Worm (Caenorhabditis elegans) whole organism, L4 larva: ENCODE measurements around the gene T22D1.8.

ENCODE experiments used
- D1046.2 ChIP-seq: fragments of 200-800 bp; sonication (Bioruptor generic); IDR thresholded peaks from 2 replicates; pipeline ENCODE4 v1.3.6; 2022; ENCODE audit warnings: missing genetic modification characterization, missing compliant biosample characterization
- F44E2.7 ChIP-seq: fragments of 200-800 bp; sonication (Bioruptor generic); IDR thresholded peaks from 2 replicates; pipeline ENCODE4 v2.1.2; 2022; ENCODE audit warnings: missing genetic modification characterization, missing compliant biosample characterization
- F49E8.2 ChIP-seq: sonication (generic microtip); optimal IDR thresholded peaks from 2 replicates; lab custom pipeline; 2016; ENCODE audit warnings: missing compliant biosample characterization, mild to moderate bottlenecking, missing genetic modification characterization, borderline replicate concordance
- Y48G9A.11 ChIP-seq: fragments of 200-800 bp; sonication (Bioruptor generic); IDR thresholded peaks from 2 replicates; pipeline ENCODE4 v1.3.6; 2022; ENCODE audit warnings: missing genetic modification reagents, missing genetic modification characterization, missing compliant biosample characterization
- ZK546.5 ChIP-seq, 2 experiments: sonication (generic microtip); optimal IDR thresholded peaks; 2 replicates each; lab custom pipeline; 2017; ENCODE audit warnings: missing biosample characterization in 2 of 2, missing genetic modification characterization in 2 of 2
- ama-1 ChIP-seq: fragments of 150-350 bp; optimal IDR thresholded peaks from 2 replicates; lab custom pipeline; 2014; ENCODE audit warnings: inconsistent platforms, mixed read lengths
- arid-1 ChIP-seq: fragments of 200-800 bp; sonication (Bioruptor generic); conservative IDR thresholded peaks from 2 replicates; pipeline ENCODE4 v1.3.6; 2022; ENCODE audit warnings: missing genetic modification reagents, missing genetic modification characterization, missing compliant biosample characterization
- attf-4 ChIP-seq: sonication (generic microtip); optimal IDR thresholded peaks from 3 replicates; lab custom pipeline; 2017; ENCODE audit warnings: missing biosample characterization, missing genetic modification characterization
- ceh-32 ChIP-seq: sonication (generic microtip); optimal IDR thresholded peaks from 2 replicates; lab custom pipeline; 2016; ENCODE audit warnings: mild to moderate bottlenecking, missing genetic modification characterization, missing compliant biosample characterization; ENCODE audit not compliant: poor library complexity
- ceh-62 ChIP-seq: sonication (generic microtip); optimal IDR thresholded peaks from 2 replicates; lab custom pipeline; 2017; ENCODE audit warnings: missing biosample characterization, missing genetic modification characterization
- daf-12 ChIP-seq: fragments of 150-350 bp; optimal IDR thresholded peaks from 2 replicates; lab custom pipeline; 2014; ENCODE audit warnings: missing biosample characterization, missing genetic modification reagents, missing genetic modification characterization
- daf-16 ChIP-seq, 3 experiments: sonication (generic microtip); optimal IDR thresholded peaks; 2 replicates each; lab custom pipeline; 2016 to 2017; ENCODE audit warnings: missing genetic modification characterization in 3 of 3, missing genetic modification reagents in 3 of 3, mild to moderate bottlenecking in 2 of 3, missing compliant biosample characterization in 2 of 3, missing biosample characterization in 1 of 3, moderate library complexity in 1 of 3
- egl-27 ChIP-seq: sonication (generic microtip); optimal IDR thresholded peaks from 3 replicates; lab custom pipeline; 2017; ENCODE audit warnings: missing biosample characterization, missing genetic modification reagents, missing genetic modification characterization
- egl-43 ChIP-seq: fragments of 200-800 bp; sonication (Bioruptor generic); IDR thresholded peaks from 2 replicates; pipeline ENCODE4 v1.3.6; 2022; ENCODE audit warnings: missing genetic modification reagents, missing genetic modification characterization, missing compliant biosample characterization
- lim-7 ChIP-seq: fragments of 200-800 bp; sonication (Bioruptor generic); IDR thresholded peaks from 2 replicates; pipeline ENCODE4 v1.3.6; 2022; ENCODE audit warnings: missing genetic modification characterization, missing compliant biosample characterization
- lin-13 ChIP-seq: fragments of 150-350 bp; optimal IDR thresholded peaks from 2 replicates; lab custom pipeline; 2014; ENCODE audit warnings: missing biosample characterization, missing genetic modification reagents, missing genetic modification characterization
- mdt-29 ChIP-seq: fragments of 200-800 bp; sonication (Bioruptor generic); IDR thresholded peaks from 2 replicates; pipeline ENCODE4 v1.3.6; 2022; ENCODE audit warnings: missing genetic modification reagents, missing genetic modification characterization, missing compliant biosample characterization
- mes-2 ChIP-seq: sonication (generic microtip); optimal IDR thresholded peaks from 2 replicates; lab custom pipeline; 2016; ENCODE audit warnings: missing genotype, mild to moderate bottlenecking, missing genetic modification characterization, missing compliant biosample characterization; ENCODE audit not compliant: poor library complexity, severe bottlenecking
- nhr-10 ChIP-seq: fragments of 150-350 bp; optimal IDR thresholded peaks from 2 replicates; lab custom pipeline; 2014; ENCODE audit warnings: missing biosample characterization, missing genetic modification characterization
- nhr-48 ChIP-seq: sonication (generic microtip); optimal IDR thresholded peaks from 2 replicates; lab custom pipeline; 2016; ENCODE audit warnings: mild to moderate bottlenecking, missing genetic modification characterization, missing compliant biosample characterization
- nhr-77 ChIP-seq: fragments of 150-350 bp; optimal IDR thresholded peaks from 2 replicates; lab custom pipeline; 2014; ENCODE audit warnings: missing biosample characterization, missing genetic modification characterization
- tra-1 ChIP-seq: fragments of 200-800 bp; sonication (Bioruptor generic); IDR thresholded peaks from 2 replicates; pipeline ENCODE4 v1.3.6; 2022; ENCODE audit warnings: missing genetic modification reagents, missing genetic modification characterization, missing compliant biosample characterization
- unc-62 ChIP-seq, 3 experiments: fragments of 150-350 bp in 1 of 3; sonication (generic microtip); optimal IDR thresholded peaks in 2 of 3; peaks in 1 of 3; 1 replicate in 1 of 3; 2 replicates in 2 of 3; lab custom pipeline; 2014 to 2017; ENCODE audit warnings: missing biosample characterization in 3 of 3, missing genetic modification characterization in 3 of 3, missing genetic modification reagents in 3 of 3, missing genotype in 1 of 3
- zfp-2 ChIP-seq: sonication (generic microtip); optimal IDR thresholded peaks from 2 replicates; lab custom pipeline; 2016; ENCODE audit warnings: mild to moderate bottlenecking, missing genetic modification characterization, missing compliant biosample characterization
- zfp-3 ChIP-seq: fragments of 200-800 bp; sonication (Bioruptor generic); conservative IDR thresholded peaks from 2 replicates; pipeline ENCODE4 v1.3.6; 2022; ENCODE audit warnings: missing genetic modification reagents, missing genetic modification characterization, missing compliant biosample characterization

The T22D1.8 gene

ce11 chrIV:6872958-6873357 lies 33.2 kb downstream of the T22D1.8 start, which contains the start of gene srx-19:
srx-19 (plus strand) TSS chrIV:6873258.
- no peak for TF ChIP-seq zfp-3
- TF ChIP-seq unc-62 (GFP tag; optimal IDR thresholded peaks at IDR 0.05 in 1 of 2; lab: Kevin White, UChicago) = no peak
- no peak for TF ChIP-seq unc-62 (tag; optimal IDR thresholded peaks at IDR 0.05; lab: Kevin White, UChicago)
- TF ChIP-seq D1046.2 (GFP tag; lab: Robert Waterston, UW) = no peak
- no peak for TF ChIP-seq attf-4
- TF ChIP-seq mes-2 (tag; lab: Kevin White, UChicago) = no peak
- no peak for TF ChIP-seq arid-1 (GFP tag; lab: Robert Waterston, UW)
- no peak for TF ChIP-seq F49E8.2

- no peak for TF ChIP-seq Y48G9A.11 (GFP tag; lab: Robert Waterston, UW)
- TF ChIP-seq nhr-77 = no peak
- TF ChIP-seq daf-16 (GFP tag; optimal IDR thresholded peaks at IDR 0.05; lab: Kevin White, UChicago) = no peak
- no peak for TF ChIP-seq daf-16 (tag; optimal IDR thresholded peaks at IDR 0.05; lab: Kevin White, UChicago)
- TF ChIP-seq lin-13 (GFP tag; lab: Kevin White, UChicago) = no peak
- TF ChIP-seq nhr-10 (tag; lab: Kevin White, UChicago) = no peak
- no peak for TF ChIP-seq egl-27 (tag; lab: Kevin White, UChicago)
- TF ChIP-seq ceh-32 (tag; lab: Kevin White, UChicago) = no peak
- TF ChIP-seq daf-12 (tag; lab: Kevin White, UChicago) = no peak
- TF ChIP-seq zfp-3 = no peak
- TF ChIP-seq F44E2.7 = no peak
- TF ChIP-seq egl-43 = no peak
- no peak for TF ChIP-seq nhr-48
- TF ChIP-seq ceh-62 (tag; lab: Kevin White, UChicago) = no peak
- no peak for TF ChIP-seq ama-1
- no peak for TF ChIP-seq zfp-2
- no peak for TF ChIP-seq tra-1 (GFP tag; lab: Robert Waterston, UW)
- TF ChIP-seq lim-7 (GFP tag; lab: Robert Waterston, UW) = no peak
Observed at ce11 chrIV:6867791-6868190, 38.4 kb downstream of the T22D1.8 start, which contains the start of gene srx-20. srx-20 (plus strand) TSS chrIV:6868091.

- no peak for TF ChIP-seq mdt-29 (GFP tag; lab: Robert Waterston, UW)
Observed at ce11 chrIV:6859270-6859669, 46.9 kb downstream of the T22D1.8 start, which contains the start of gene R13H7.2. R13H7.2 (minus strand) TSS chrIV:6859370.

- TF ChIP-seq unc-62 (GFP tag; optimal IDR thresholded peaks at IDR 0.05 in 1 of 2; lab: Kevin White, UChicago) (peak in 1 of 2 experiments; percentile 68), unc-62 (tag; optimal IDR thresholded peaks at IDR 0.05; lab: Kevin White, UChicago) (no peak), ZK546.5 (tag; optimal IDR thresholded peaks at IDR 0.05; lab: Kevin White, UChicago) (no peak)
Observed at ce11 chrIV:6852727-6853126, 53.4 kb downstream of the T22D1.8 start.
